Worm (Caenorhabditis elegans) whole organism, young adult: Measurements from ENCODE around the gene timm-17B.1.

Experiments used
- C17E4.6 ChIP-seq: fragments of 200-800 bp; sonication (Bioruptor generic); IDR thresholded peaks from 2 replicates; pipeline ENCODE4 v1.3.6; 2022; ENCODE audit warnings: missing genetic modification reagents, missing genetic modification characterization, missing compliant biosample characterization
- F23B12.7 ChIP-seq: sonication (generic microtip); optimal IDR thresholded peaks from 2 replicates; lab custom pipeline; 2017; ENCODE audit warnings: missing genetic modification characterization, mild to moderate bottlenecking, missing compliant biosample characterization, antibody characterized with exemption, moderate library complexity; ENCODE audit not compliant: insufficient read depth
- F39B2.1 ChIP-seq: fragments of 200-800 bp; sonication (Bioruptor generic); IDR thresholded peaks from 2 replicates; pipeline ENCODE4 v1.3.6; 2022; ENCODE audit warnings: missing genetic modification reagents, missing genetic modification characterization, missing compliant biosample characterization
- F52B5.7 ChIP-seq: sonication (generic microtip); optimal IDR thresholded peaks from 2 replicates; lab custom pipeline; 2016; ENCODE audit warnings: mild to moderate bottlenecking, missing genetic modification characterization, missing compliant biosample characterization
- K11D2.4 ChIP-seq: fragments of 200-800 bp; sonication (Bioruptor generic); IDR thresholded peaks from 2 replicates; pipeline ENCODE4 v1.3.6; 2022; ENCODE audit warnings: missing genetic modification reagents, missing genetic modification characterization, missing compliant biosample characterization
- K12H6.12 ChIP-seq: fragments of 200-800 bp; sonication (Bioruptor generic); optimal IDR thresholded peaks from 2 replicates; lab custom pipeline; 2018; ENCODE audit warnings: mild to moderate bottlenecking, missing genetic modification characterization, missing compliant biosample characterization
- Y53G8AR.9 ChIP-seq: fragments of 200-800 bp; sonication (Bioruptor generic); conservative IDR thresholded peaks from 2 replicates; pipeline ENCODE4 v1.3.6; 2022; ENCODE audit warnings: missing genetic modification reagents, missing genetic modification characterization, missing compliant biosample characterization
- Y56A3A.18 ChIP-seq: fragments of 200-800 bp; sonication (Bioruptor generic); IDR thresholded peaks from 2 replicates; pipeline ENCODE4 v1.3.6; 2022; ENCODE audit warnings: missing genetic modification reagents, missing genetic modification characterization, missing compliant biosample characterization
- Y79H2A.3 ChIP-seq: fragments of 200-800 bp; sonication (Bioruptor generic); conservative IDR thresholded peaks from 2 replicates; pipeline ENCODE4 v1.3.6; 2022; ENCODE audit warnings: missing genetic modification reagents, missing genetic modification characterization, missing compliant biosample characterization
- Y95B8A.8 ChIP-seq: fragments of 200-800 bp; sonication (Bioruptor generic); IDR thresholded peaks from 2 replicates; pipeline ENCODE4 v1.3.6; 2022; ENCODE audit warnings: missing genetic modification reagents, missing genetic modification characterization, missing compliant biosample characterization
- ama-1 ChIP-seq, 3 experiments: fragments of 150-350 bp in 1 of 3; sonication (generic microtip) in 2 of 3; optimal IDR thresholded peaks; 2 replicates each; lab custom pipeline; 2014 to 2018; ENCODE audit warnings: missing biosample characterization in 2 of 3, missing genetic modification characterization in 2 of 3, missing genetic modification reagents in 2 of 3
- aptf-2 ChIP-seq: fragments of 200-800 bp; sonication (Bioruptor generic); conservative IDR thresholded peaks from 2 replicates; pipeline ENCODE4 v1.3.6; 2022; ENCODE audit warnings: missing genetic modification reagents, missing genetic modification characterization, missing compliant biosample characterization
- aptf-3 ChIP-seq: fragments of 200-800 bp; sonication (Bioruptor generic); IDR thresholded peaks from 2 replicates; pipeline ENCODE4 v1.3.6; 2022; ENCODE audit warnings: missing genetic modification characterization, missing compliant biosample characterization
- atf-7 ChIP-seq: sonication (generic microtip); optimal IDR thresholded peaks from 2 replicates; lab custom pipeline; 2017; ENCODE audit warnings: mild to moderate bottlenecking, missing genetic modification characterization, missing compliant biosample characterization
- attf-5 ChIP-seq: fragments of 200-800 bp; sonication (Bioruptor generic); optimal IDR thresholded peaks from 2 replicates; lab custom pipeline; 2018; ENCODE audit warnings: mild to moderate bottlenecking, missing genetic modification characterization, missing compliant biosample characterization
- ceh-100 ChIP-seq: fragments of 200-800 bp; sonication (Bioruptor generic); IDR thresholded peaks from 2 replicates; pipeline ENCODE4 v1.3.6; 2022; ENCODE audit warnings: missing genetic modification reagents, missing genetic modification characterization, missing compliant biosample characterization
- ceh-40 ChIP-seq: fragments of 200-800 bp; sonication (Bioruptor generic); IDR thresholded peaks from 2 replicates; pipeline ENCODE4 v1.3.6; 2022; ENCODE audit warnings: missing genetic modification characterization, missing compliant biosample characterization
- dox-1 ChIP-seq: fragments of 200-800 bp; sonication (Bioruptor generic); IDR thresholded peaks from 2 replicates; pipeline ENCODE4 v1.3.6; 2022; ENCODE audit warnings: missing genetic modification reagents, missing genetic modification characterization, missing compliant biosample characterization
- efl-1 ChIP-seq: fragments of 150-350 bp; optimal IDR thresholded peaks from 2 replicates; lab custom pipeline; 2014; ENCODE audit warnings: missing biosample characterization, missing genetic modification reagents, missing genetic modification characterization
- egl-18 ChIP-seq: fragments of 200-800 bp; sonication (Bioruptor generic); IDR thresholded peaks from 2 replicates; pipeline ENCODE4 v1.3.6; 2022; ENCODE audit warnings: missing genetic modification reagents, missing genetic modification characterization, missing compliant biosample characterization
- ekl-4 ChIP-seq: fragments of 200-800 bp; sonication (Bioruptor generic); IDR thresholded peaks from 2 replicates; pipeline ENCODE4 v1.3.6; 2022; ENCODE audit warnings: missing genetic modification reagents, missing genetic modification characterization, missing compliant biosample characterization
- hmg-1.2 ChIP-seq: fragments of 200-800 bp; sonication (Bioruptor generic); IDR thresholded peaks from 2 replicates; pipeline ENCODE4 v1.3.6; 2022; ENCODE audit warnings: missing genetic modification reagents, missing genetic modification characterization, missing compliant biosample characterization
- lag-1 ChIP-seq: fragments of 200-800 bp; sonication (Bioruptor generic); IDR thresholded peaks from 2 replicates; pipeline ENCODE4 v1.3.6; 2022; ENCODE audit warnings: missing genetic modification reagents, missing genetic modification characterization, missing compliant biosample characterization
- let-526 ChIP-seq: fragments of 200-800 bp; sonication (Bioruptor generic); IDR thresholded peaks from 2 replicates; pipeline ENCODE4 v1.3.6; 2022; ENCODE audit warnings: missing genetic modification reagents, missing genetic modification characterization, missing compliant biosample characterization
- let-607 ChIP-seq, 2 experiments: fragments of 200-800 bp in 1 of 2; sonication (Bioruptor generic) in 1 of 2; sonication (generic microtip) in 1 of 2; optimal IDR thresholded peaks; 2 replicates each; lab custom pipeline; 2016 to 2018; ENCODE audit warnings: mild to moderate bottlenecking in 2 of 2, missing compliant biosample characterization in 2 of 2, missing genetic modification characterization in 2 of 2, moderate library complexity in 2 of 2, missing genotype in 1 of 2
- lin-26 ChIP-seq: fragments of 200-800 bp; sonication (Bioruptor generic); IDR thresholded peaks from 2 replicates; pipeline ENCODE4 v1.3.6; 2022; ENCODE audit warnings: missing genetic modification reagents, missing genetic modification characterization, missing compliant biosample characterization
- lin-40 ChIP-seq: sonication (generic microtip); optimal IDR thresholded peaks from 2 replicates; lab custom pipeline; 2016; ENCODE audit warnings: missing genetic modification characterization, mild to moderate bottlenecking, missing compliant biosample characterization, missing genotype, missing genetic modification reagents
- lin-54 ChIP-seq: fragments of 200-800 bp; sonication (Bioruptor generic); optimal IDR thresholded peaks from 2 replicates; lab custom pipeline; 2018; ENCODE audit warnings: mild to moderate bottlenecking, missing genetic modification characterization, missing compliant biosample characterization
- lsl-1 ChIP-seq: fragments of 200-800 bp; sonication (Bioruptor generic); optimal IDR thresholded peaks from 2 replicates; lab custom pipeline; 2018; ENCODE audit warnings: mild to moderate bottlenecking, missing genetic modification characterization, moderate library complexity, missing compliant biosample characterization
- madf-6 ChIP-seq: fragments of 200-800 bp; sonication (Bioruptor generic); IDR thresholded peaks from 2 replicates; pipeline ENCODE4 v1.3.6; 2022; ENCODE audit warnings: missing genetic modification reagents, missing genetic modification characterization, missing compliant biosample characterization
- madf-8 ChIP-seq: fragments of 200-800 bp; sonication (Bioruptor generic); conservative IDR thresholded peaks from 2 replicates; pipeline ENCODE4 v1.3.6; 2022; ENCODE audit warnings: missing genetic modification reagents, missing genetic modification characterization, missing compliant biosample characterization
- mcd-1 ChIP-seq: fragments of 200-800 bp; sonication (Bioruptor generic); IDR thresholded peaks from 2 replicates; pipeline ENCODE4 v1.3.6; 2022; ENCODE audit warnings: missing genetic modification reagents, missing genetic modification characterization, missing compliant biosample characterization
- mel-28 ChIP-seq: sonication (generic microtip); optimal IDR thresholded peaks from 2 replicates; lab custom pipeline; 2016; ENCODE audit warnings: borderline replicate concordance, mild to moderate bottlenecking, missing genetic modification characterization, missing compliant biosample characterization
- nfyb-1 ChIP-seq: fragments of 200-800 bp; sonication (Bioruptor generic); IDR thresholded peaks from 2 replicates; pipeline ENCODE4 v1.3.6; 2022; ENCODE audit warnings: missing genetic modification reagents, missing genetic modification characterization, missing compliant biosample characterization
- nhr-120 ChIP-seq: fragments of 200-800 bp; sonication (Bioruptor generic); IDR thresholded peaks from 2 replicates; pipeline ENCODE4 v1.3.6; 2022; ENCODE audit warnings: missing genetic modification characterization, missing compliant biosample characterization
- rcor-1 ChIP-seq: fragments of 200-800 bp; sonication (Bioruptor generic); IDR thresholded peaks from 2 replicates; pipeline ENCODE4 v1.3.6; 2022; ENCODE audit warnings: missing genetic modification reagents, missing genetic modification characterization, missing compliant biosample characterization
- repo-1 ChIP-seq: sonication (generic microtip); optimal IDR thresholded peaks from 2 replicates; lab custom pipeline; 2017; ENCODE audit warnings: mild to moderate bottlenecking, missing genetic modification characterization, missing compliant biosample characterization
- tbp1 ChIP-seq: fragments of 200-800 bp; sonication (Bioruptor generic); optimal IDR thresholded peaks from 2 replicates; lab custom pipeline; 2018; ENCODE audit warnings: mild to moderate bottlenecking, missing genetic modification characterization, missing compliant biosample characterization
- ztf-28 ChIP-seq: fragments of 200-800 bp; sonication (Bioruptor generic); IDR thresholded peaks from 2 replicates; pipeline ENCODE4 v1.3.6; 2022; ENCODE audit warnings: missing genetic modification reagents, missing genetic modification characterization, missing compliant biosample characterization
- ztf-6 ChIP-seq: fragments of 200-800 bp; sonication (Bioruptor generic); IDR thresholded peaks from 2 replicates; pipeline ENCODE4 v1.3.6; 2022; ENCODE audit warnings: missing genetic modification reagents, missing genetic modification characterization, missing compliant biosample characterization

Gene timm-17B.1

DNA sequence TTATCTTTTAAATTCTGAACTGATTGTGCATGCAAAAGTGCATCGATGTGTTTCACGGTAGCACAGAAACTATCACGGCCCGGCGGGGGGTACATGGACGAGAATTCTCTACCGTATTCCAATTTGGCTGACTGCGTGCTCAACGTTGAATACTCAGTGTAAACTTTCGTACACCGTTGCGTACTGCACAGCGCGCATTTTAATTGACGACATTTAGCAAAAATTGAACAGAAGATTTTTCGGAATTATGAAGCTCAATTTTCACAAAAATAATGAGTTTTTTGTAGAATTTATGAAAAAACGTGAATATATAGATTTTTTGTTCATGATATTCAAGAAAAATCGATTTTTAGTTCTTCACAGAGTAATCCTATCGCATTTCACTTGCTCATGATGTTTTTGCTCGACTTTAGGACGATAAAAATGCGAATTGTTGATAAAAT lies 19.8 kb downstream of the timm-17B.1 start (continued):
- peak; percentile 90 for TF ChIP-seq attf-5 (GFP tag; lab: Kevin White, UChicago)
- TF ChIP-seq lag-1 (GFP tag; lab: Robert Waterston, UW), result peak; percentile 100
- peak; percentile 96 for TF ChIP-seq F39B2.1 (GFP tag; lab: Robert Waterston, UW)
- peak; percentile 100 for TF ChIP-seq nhr-120 (GFP tag; lab: Robert Waterston, UW)
- peak; percentile 98 for TF ChIP-seq aptf-2 (GFP tag; lab: Robert Waterston, UW)
- peak; percentile 99 for TF ChIP-seq ekl-4 (GFP tag; lab: Robert Waterston, UW)
- peak; percentile 99 for TF ChIP-seq ztf-28
- TF ChIP-seq tbp1 (GFP tag; lab: Kevin White, UChicago), result peak; percentile 38
- peak; percentile 100 for TF ChIP-seq Y53G8AR.9 (GFP tag; lab: Robert Waterston, UW)
- peak; percentile 75 for TF ChIP-seq K12H6.12
- peak; percentile 24 to 95 for TF ChIP-seq let-607 (tag; optimal IDR thresholded peaks at IDR 0.05; lab: Kevin White, UChicago)
- TF ChIP-seq lin-40 (tag; lab: Kevin White, UChicago), result peak; percentile 95
- peak; percentile 93 for TF ChIP-seq ceh-40
- TF ChIP-seq egl-18 (GFP tag; lab: Robert Waterston, UW), result peak; percentile 100
- peak; percentile 70 for TF ChIP-seq lsl-1 (GFP tag; lab: Kevin White, UChicago)
- peak; percentile 72 for TF ChIP-seq repo-1 (tag; lab: Kevin White, UChicago)
- peak; percentile 12 for TF ChIP-seq mel-28 (tag; lab: Kevin White, UChicago)
- TF ChIP-seq lin-54, result peak; percentile 79
- TF ChIP-seq atf-7 (tag; lab: Kevin White, UChicago), result peak; percentile 80
- TF ChIP-seq Y95B8A.8 (GFP tag; lab: Robert Waterston, UW), result peak; percentile 99

DNA sequence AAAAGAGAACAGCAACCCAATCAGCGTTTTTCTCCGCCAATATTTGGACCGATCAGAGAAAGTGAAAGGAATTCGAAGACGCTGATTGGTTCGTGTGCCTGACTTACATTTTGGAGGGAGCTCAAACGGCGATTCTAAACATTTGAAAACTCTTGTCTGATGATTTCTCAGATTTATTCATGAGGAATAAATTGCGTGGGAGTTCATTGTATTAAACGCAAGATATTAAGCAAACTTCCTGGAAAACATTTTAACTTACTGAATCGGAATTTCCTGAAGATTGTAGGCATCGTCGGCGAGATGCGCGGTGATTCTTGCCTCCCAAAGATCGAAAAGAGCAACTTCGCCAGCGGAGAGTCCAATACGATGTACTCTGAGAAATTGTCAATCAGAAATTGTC lies 20.7 kb downstream of the timm-17B.1 start, which contains the start of gene K08F11.1:
Gene K08F11.1 (plus strand): TSS at position 301 of the 400 bp plus-strand sequence.
- TF ChIP-seq Y56A3A.18 (GFP tag; lab: Robert Waterston, UW), result no peak
- TF ChIP-seq efl-1 (GFP tag; lab: Kevin White, UChicago), result no peak
- no peak for TF ChIP-seq F23B12.7 (tag; lab: Kevin White, UChicago)
- no peak for TF ChIP-seq F52B5.7 (tag; lab: Kevin White, UChicago)
- no peak for TF ChIP-seq nhr-120 (GFP tag; lab: Robert Waterston, UW)
- TF ChIP-seq, all 124 proteins: peak for 0

DNA sequence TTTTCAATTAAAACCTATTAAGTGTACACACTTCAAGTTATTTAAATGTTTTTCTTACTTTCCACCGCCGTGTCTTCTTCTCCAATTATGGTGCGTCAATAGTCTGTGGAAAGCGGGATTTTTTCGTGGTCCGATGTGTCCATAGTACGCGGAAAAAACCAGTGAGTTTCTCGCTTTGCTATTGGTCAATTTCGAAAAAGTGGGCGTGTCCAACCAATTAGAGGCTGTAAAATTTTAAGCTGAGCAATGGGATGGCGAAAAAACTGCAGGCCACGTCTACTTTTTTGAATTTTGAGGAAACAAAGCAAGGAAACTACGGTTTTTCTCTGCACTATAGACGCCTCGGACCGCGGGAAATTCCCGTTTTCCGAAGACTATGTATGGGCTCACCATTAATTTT lies 21.6 kb downstream of the timm-17B.1 start:
- TF ChIP-seq ama-1 (optimal IDR thresholded peaks at IDR 0.05; lab: Kevin White, UChicago), result no peak
- TF ChIP-seq ama-1 (GFP tag; optimal IDR thresholded peaks at IDR 0.05; lab: Kevin White, UChicago), result no peak

DNA sequence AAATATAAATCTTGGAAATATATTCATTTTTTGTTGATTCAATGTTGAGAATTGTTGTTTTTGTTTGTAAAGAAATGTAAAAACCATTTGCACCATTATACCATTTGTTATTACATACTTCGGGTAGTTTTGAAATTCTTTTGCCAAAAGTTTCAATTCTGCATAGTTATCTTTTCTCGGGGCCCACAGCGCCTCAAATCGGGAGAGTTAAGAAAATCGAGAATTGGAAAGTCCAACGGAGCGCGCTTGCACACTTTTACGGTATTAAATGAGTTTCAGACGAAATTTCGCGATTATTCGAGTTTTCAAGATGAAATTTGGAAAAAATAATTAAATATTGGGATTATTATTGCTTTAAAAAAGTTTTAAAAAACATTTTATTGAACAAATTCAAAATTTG lies 24.0 kb downstream of the timm-17B.1 start:
- TF ChIP-seq hmg-1.2 (GFP tag; lab: Robert Waterston, UW), result peak; percentile 33; the same call in 1 of the 2 replicates
- TF ChIP-seq mcd-1 (GFP tag; lab: Robert Waterston, UW), result peak; percentile 52

DNA sequence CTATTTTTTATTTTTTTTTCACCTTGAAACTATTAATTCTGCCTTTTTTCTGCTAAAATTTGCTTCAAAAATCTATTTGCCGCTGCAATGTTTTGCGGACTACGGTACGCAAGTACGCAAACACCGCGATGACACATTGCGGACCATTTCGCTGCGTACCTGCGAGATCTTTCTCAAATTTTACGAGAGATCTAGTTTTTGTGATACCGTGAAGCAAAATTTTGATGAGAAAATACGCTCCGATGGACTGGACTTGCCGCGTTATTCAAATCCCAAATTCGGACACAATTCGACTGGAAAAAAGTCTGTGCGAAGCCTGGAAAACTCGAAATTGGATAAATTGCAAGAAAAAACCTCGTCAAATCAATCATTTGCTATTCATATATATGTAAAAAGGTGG lies 24.8 kb downstream of the timm-17B.1 start:
- TF ChIP-seq rcor-1 (GFP tag; lab: Robert Waterston, UW) (peak; percentile 89), nhr-120 (GFP tag; lab: Robert Waterston, UW) (0 out of 2 replicates have a peak, but pooled peaks have one; percentile 78), madf-8 (peak; percentile 42; the same call in 1 of the 2 replicates), dox-1 (GFP tag; lab: Robert Waterston, UW) (peak; percentile 98), Y56A3A.18 (GFP tag; lab: Robert Waterston, UW) (peak; percentile 81; the same call in 1 of the 2 replicates), nfyb-1 (GFP tag; lab: Robert Waterston, UW) (peak; percentile 98), let-526 (GFP tag; lab: Robert Waterston, UW) (peak; percentile 89), Y95B8A.8 (GFP tag; lab: Robert Waterston, UW) (peak; percentile 87; the same call in 1 of the 2 replicates), ceh-100 (peak; percentile 88), ztf-6 (peak; percentile 86), aptf-3 (GFP tag; lab: Robert Waterston, UW) (0 out of 2 replicates have a peak, but pooled peaks have one; percentile 17), egl-18 (GFP tag; lab: Robert Waterston, UW) (0 out of 2 replicates have a peak, but pooled peaks have one; percentile 81), Y79H2A.3 (GFP tag; lab: Robert Waterston, UW) (peak; percentile 79), hmg-1.2 (GFP tag; lab: Robert Waterston, UW) (peak; percentile 98), C17E4.6 (GFP tag; lab: Robert Waterston, UW) (peak; percentile 80), K11D2.4 (GFP tag; lab: Robert Waterston, UW) (peak; percentile 98), let-607 (tag; optimal IDR thresholded peaks at IDR 0.05; lab: Kevin White, UChicago) (peak in 1 of 2 experiments; percentile 28), madf-6 (peak; percentile 44), lin-26 (GFP tag; lab: Robert Waterston, UW) (peak; percentile 70; the same call in 1 of the 2 replicates)
